Fruit fly (Drosophila melanogaster) whole organism, prepupa: ENCODE data around the gene ND-ASHI.

Experiments
- CG10669 ChIP-seq: fragments of 200-800 bp; sonication (Bioruptor generic); optimal IDR thresholded peaks from 3 replicates; lab custom pipeline; 2018; ENCODE audit warnings: missing biosample characterization, mild to moderate bottlenecking, missing genetic modification characterization, moderate library complexity
- CG11762 ChIP-seq: fragments of 200-800 bp; sonication (Bioruptor generic); optimal IDR thresholded peaks from 3 replicates; lab custom pipeline; 2016; ENCODE audit warnings: missing biosample characterization, missing genetic modification characterization; ENCODE audit not compliant: insufficient read depth
- CG15336 ChIP-seq: fragments of 200-800 bp; sonication (Bioruptor generic); IDR thresholded peaks from 2 replicates; pipeline ENCODE4 v1.3.6; 2022; ENCODE audit warnings: missing biosample characterization, missing genetic modification characterization
- CG1621 ChIP-seq: fragments of 200-800 bp; sonication (Bioruptor generic); optimal IDR thresholded peaks from 3 replicates; lab custom pipeline; 2018; ENCODE audit warnings: missing biosample characterization, mild to moderate bottlenecking, missing genetic modification characterization
- CG16779 ChIP-seq: fragments of 200-800 bp; sonication (Bioruptor generic); optimal IDR thresholded peaks from 3 replicates; lab custom pipeline; 2017; ENCODE audit warnings: missing biosample characterization, mild to moderate bottlenecking, missing genetic modification characterization
- CG3032 ChIP-seq: fragments of 200-800 bp; optimal IDR thresholded peaks from 2 replicates; lab custom pipeline; 2019; ENCODE audit warnings: missing biosample characterization, mild to moderate bottlenecking, missing genetic modification characterization, moderate library complexity
- CG31627 ChIP-seq: fragments of 200-800 bp; sonication (Bioruptor generic); optimal IDR thresholded peaks from 3 replicates; lab custom pipeline; 2016; ENCODE audit warnings: missing biosample characterization, missing genetic modification characterization
- CG32006 ChIP-seq: fragments of 200-800 bp; sonication (Bioruptor generic); optimal IDR thresholded peaks from 3 replicates; lab custom pipeline; 2017; ENCODE audit warnings: missing biosample characterization, mild to moderate bottlenecking, missing genetic modification characterization
- CG4318 ChIP-seq: fragments of 200-800 bp; sonication (Bioruptor generic); optimal IDR thresholded peaks from 3 replicates; lab custom pipeline; 2017; ENCODE audit warnings: missing biosample characterization, mild to moderate bottlenecking, missing genetic modification characterization
- CG6163 ChIP-seq: fragments of 200-800 bp; sonication (Bioruptor generic); IDR thresholded peaks from 3 replicates; pipeline ENCODE4 v1.3.6; 2022; ENCODE audit warnings: missing biosample characterization, missing genetic modification characterization
- CG6276 ChIP-seq: fragments of 200-800 bp; sonication (Bioruptor generic); optimal IDR thresholded peaks from 2 replicates; lab custom pipeline; 2017; ENCODE audit warnings: missing biosample characterization, mild to moderate bottlenecking, missing genetic modification characterization
- CG6808 ChIP-seq: fragments of 200-800 bp; sonication (Bioruptor generic); optimal IDR thresholded peaks from 3 replicates; lab custom pipeline; 2017; ENCODE audit warnings: missing biosample characterization, missing genetic modification characterization, mild to moderate bottlenecking, moderate library complexity, missing genetic modification reagents
- CG8119 ChIP-seq: fragments of 200-800 bp; sonication (Bioruptor generic); IDR thresholded peaks from 3 replicates; pipeline ENCODE4 v1.3.6; 2022; ENCODE audit warnings: missing biosample characterization, missing genetic modification characterization
- CG8319 ChIP-seq: fragments of 200-800 bp; sonication (Bioruptor generic); optimal IDR thresholded peaks from 3 replicates; lab custom pipeline; 2016; ENCODE audit warnings: missing biosample characterization, missing genetic modification characterization
- CG8632 ChIP-seq: fragments of 200-800 bp; sonication (Bioruptor generic); optimal IDR thresholded peaks from 3 replicates; lab custom pipeline; 2016; ENCODE audit warnings: missing biosample characterization, missing genetic modification characterization
- CG9139 ChIP-seq: fragments of 200-800 bp; sonication (Bioruptor generic); optimal IDR thresholded peaks from 3 replicates; lab custom pipeline; 2017; ENCODE audit warnings: missing biosample characterization, mild to moderate bottlenecking, missing genetic modification characterization
- Eip78C ChIP-seq: fragments of 200-800 bp; sonication (Bioruptor generic); peaks from one replicate; lab custom pipeline; 2016; ENCODE audit warnings: missing biosample characterization, missing genetic modification characterization
- Eip93F ChIP-seq: fragments of 200-800 bp; sonication (Bioruptor generic); optimal IDR thresholded peaks from 2 replicates; lab custom pipeline; 2016; ENCODE audit warnings: missing biosample characterization, mild to moderate bottlenecking, missing genetic modification characterization
- Ets96B ChIP-seq: fragments of 200-800 bp; optimal IDR thresholded peaks from 2 replicates; lab custom pipeline; 2019; ENCODE audit warnings: missing biosample characterization, mild to moderate bottlenecking, missing genetic modification characterization, moderate library complexity
- Hr38 ChIP-seq: sonication (Bioruptor generic); optimal IDR thresholded peaks from 2 replicates; lab custom pipeline; 2016; ENCODE audit warnings: missing biosample characterization, missing genetic modification characterization
- Hr39 ChIP-seq: fragments of 200-800 bp; sonication (Bioruptor generic); optimal IDR thresholded peaks from 2 replicates; lab custom pipeline; 2016; ENCODE audit warnings: missing biosample characterization, missing genetic modification characterization
- Lpt ChIP-seq: fragments of 200-800 bp; sonication (Bioruptor generic); optimal IDR thresholded peaks from 3 replicates; lab custom pipeline; 2016; ENCODE audit warnings: missing biosample characterization, missing genetic modification characterization
- OdsH ChIP-seq: fragments of 200-800 bp; sonication (Bioruptor generic); optimal IDR thresholded peaks from 3 replicates; lab custom pipeline; 2016; ENCODE audit warnings: missing biosample characterization, missing genetic modification characterization
- Smox ChIP-seq: fragments of 200-800 bp; sonication (Bioruptor generic); optimal IDR thresholded peaks from 3 replicates; lab custom pipeline; 2016; ENCODE audit warnings: missing biosample characterization, missing genetic modification characterization
- Sox102F ChIP-seq: fragments of 200-800 bp; sonication (Bioruptor generic); optimal IDR thresholded peaks from 2 replicates; lab custom pipeline; 2016; ENCODE audit warnings: missing biosample characterization, mild to moderate bottlenecking, missing genetic modification characterization
- Sox15 ChIP-seq: fragments of 200-800 bp; sonication (Bioruptor generic); optimal IDR thresholded peaks from 3 replicates; lab custom pipeline; 2016; ENCODE audit warnings: missing biosample characterization, missing genetic modification characterization
- achi ChIP-seq: fragments of 200-800 bp; sonication (Bioruptor generic); optimal IDR thresholded peaks from 3 replicates; lab custom pipeline; 2016; ENCODE audit warnings: missing biosample characterization, missing genetic modification characterization
- acj6 ChIP-seq: fragments of 200-800 bp; sonication (Bioruptor generic); optimal IDR thresholded peaks from 3 replicates; lab custom pipeline; 2016; ENCODE audit warnings: missing biosample characterization, missing genetic modification characterization
- eg ChIP-seq: fragments of 200-800 bp; sonication (Bioruptor generic); IDR thresholded peaks from 3 replicates; pipeline ENCODE4 v1.3.6; 2022; ENCODE audit warnings: missing biosample characterization, missing genetic modification characterization
- fd85E ChIP-seq: fragments of 200-800 bp; sonication (Bioruptor generic); optimal IDR thresholded peaks from 3 replicates; lab custom pipeline; 2016; ENCODE audit warnings: missing biosample characterization, missing genetic modification characterization
- fkh ChIP-seq: fragments of 200-800 bp; sonication (Bioruptor generic); optimal IDR thresholded peaks from 3 replicates; lab custom pipeline; 2017; ENCODE audit warnings: missing biosample characterization, mild to moderate bottlenecking, missing genetic modification characterization, moderate library complexity
- net ChIP-seq: fragments of 200-800 bp; sonication (Bioruptor generic); optimal IDR thresholded peaks from 3 replicates; lab custom pipeline; 2016; ENCODE audit warnings: missing biosample characterization, missing genetic modification characterization
- salr ChIP-seq, 2 experiments: fragments of 200-800 bp; sonication (Bioruptor generic); optimal IDR thresholded peaks; 3 replicates each; lab custom pipeline; 2016 to 2018; ENCODE audit warnings: missing biosample characterization in 2 of 2, missing genetic modification characterization in 2 of 2, mild to moderate bottlenecking in 1 of 2
- spab ChIP-seq: fragments of 200-800 bp; sonication (Bioruptor generic); optimal IDR thresholded peaks from 2 replicates; lab custom pipeline; 2017; ENCODE audit warnings: missing biosample characterization, mild to moderate bottlenecking, missing genetic modification characterization, missing genetic modification reagents
- ss ChIP-seq, 2 experiments: fragments of 200-800 bp; sonication (Bioruptor generic); optimal IDR thresholded peaks; 2 replicates in 1 of 2; 3 replicates in 1 of 2; lab custom pipeline; 2017 to 2018; ENCODE audit warnings: mild to moderate bottlenecking in 2 of 2, missing biosample characterization in 2 of 2, missing genetic modification characterization in 2 of 2, moderate library complexity in 1 of 2
- svp ChIP-seq: fragments of 200-800 bp; sonication (Bioruptor generic); peaks from one replicate; lab custom pipeline; 2016; ENCODE audit warnings: missing biosample characterization, missing genetic modification characterization
- topi ChIP-seq: fragments of 200-800 bp; sonication (Bioruptor generic); optimal IDR thresholded peaks from 3 replicates; lab custom pipeline; 2016; ENCODE audit warnings: missing biosample characterization, missing genetic modification characterization
- vri ChIP-seq: fragments of 200-800 bp; sonication (Bioruptor generic); optimal IDR thresholded peaks from 3 replicates; lab custom pipeline; 2016; ENCODE audit warnings: missing biosample characterization, mild to moderate bottlenecking, missing genetic modification characterization

The ND-ASHI gene

DNA sequence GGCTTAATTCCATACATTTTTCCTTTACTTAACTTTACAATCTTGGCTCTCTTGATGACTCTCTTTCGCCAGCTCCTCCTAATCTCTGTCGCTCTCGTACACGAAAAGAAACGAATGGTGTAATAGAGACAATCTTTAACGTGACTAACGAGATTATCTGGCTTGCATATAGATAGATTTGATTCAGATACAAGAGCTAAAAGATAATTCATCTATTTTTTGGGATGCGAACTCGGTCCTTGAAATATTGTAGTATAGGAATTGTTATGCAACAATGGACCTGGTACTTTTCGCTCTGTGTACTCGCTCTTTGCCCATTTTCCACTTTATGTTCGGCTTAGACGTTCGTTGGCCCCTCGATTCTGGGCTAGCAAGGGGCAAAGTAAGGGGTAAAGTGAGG is 32.4 kb upstream of the ND-ASHI start (continued):
- TF ChIP-seq topi (peak; percentile 65), Hr38 (GFP tag; lab: Kevin White, UChicago) (no peak), CG8632 (GFP tag; lab: Kevin White, UChicago) (peak; percentile 60), CG8119 (GFP tag; lab: Robert Waterston, UW) (peak; percentile 94), salr (GFP tag; optimal IDR thresholded peaks at IDR 0.05; lab: Kevin White, UChicago) (peak; percentile 55 to 88), svp (peak; percentile 71), acj6 (peak; percentile 79), CG4318 (GFP tag; lab: Kevin White, UChicago) (peak; percentile 92), Smox (peak; percentile 64), CG31627 (GFP tag; lab: Kevin White, UChicago) (peak; percentile 59), CG6163 (GFP tag; lab: Robert Waterston, UW) (peak; percentile 90), CG15336 (GFP tag; lab: Robert Waterston, UW) (peak; percentile 95), achi (GFP tag; lab: Kevin White, UChicago) (peak; percentile 81), OdsH (GFP tag; lab: Kevin White, UChicago) (peak; percentile 86), spab (peak; percentile 63)

DNA sequence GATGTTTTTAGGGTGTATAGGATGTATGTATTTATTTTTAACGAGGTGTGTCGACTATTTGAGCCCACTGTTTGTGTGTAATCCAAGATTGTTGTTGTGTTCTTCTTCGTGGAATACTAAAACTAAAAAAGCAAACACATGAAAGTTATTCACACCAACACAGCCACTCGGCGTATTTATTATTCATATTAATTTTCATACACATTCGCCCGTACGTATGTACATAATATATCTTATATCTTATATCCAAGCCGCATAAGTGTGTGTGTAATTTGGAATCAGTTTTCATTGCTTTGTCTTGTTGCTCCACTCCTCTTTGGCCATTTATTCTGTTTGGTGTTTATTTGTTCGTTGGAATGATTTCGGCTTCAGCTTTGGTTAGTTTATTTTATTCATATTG is 31.7 kb upstream of the ND-ASHI start:
- TF ChIP-seq Eip78C (GFP tag; lab: Kevin White, UChicago) (peak; percentile 43), fkh (GFP tag; lab: Kevin White, UChicago) (peak; percentile 51), CG15336 (GFP tag; lab: Robert Waterston, UW) (no peak)

DNA sequence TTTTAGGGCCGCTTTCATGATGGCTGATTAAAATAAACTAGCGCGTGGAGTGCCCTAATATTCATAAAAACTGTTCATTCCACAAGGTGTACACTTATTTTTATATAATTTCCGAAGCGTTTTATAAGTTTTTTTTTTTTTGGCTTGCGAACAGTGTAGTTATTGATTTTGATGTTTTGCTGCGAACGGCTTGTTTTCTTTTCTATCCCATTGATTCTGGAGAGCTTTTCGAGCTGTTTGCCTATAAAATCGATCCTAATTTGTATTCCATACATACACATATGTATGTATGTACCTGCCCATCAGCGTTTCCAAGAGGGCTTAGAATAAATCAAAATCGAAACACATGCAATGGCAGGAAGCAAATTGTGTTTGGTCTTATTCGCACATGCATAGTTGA is 31.3 kb upstream of the ND-ASHI start:
- TF ChIP-seq achi (GFP tag; lab: Kevin White, UChicago), result no peak
- no peak for TF ChIP-seq CG8319
- TF ChIP-seq CG11762 (GFP tag; lab: Kevin White, UChicago), result no peak
- TF ChIP-seq svp, result peak; percentile 10

DNA sequence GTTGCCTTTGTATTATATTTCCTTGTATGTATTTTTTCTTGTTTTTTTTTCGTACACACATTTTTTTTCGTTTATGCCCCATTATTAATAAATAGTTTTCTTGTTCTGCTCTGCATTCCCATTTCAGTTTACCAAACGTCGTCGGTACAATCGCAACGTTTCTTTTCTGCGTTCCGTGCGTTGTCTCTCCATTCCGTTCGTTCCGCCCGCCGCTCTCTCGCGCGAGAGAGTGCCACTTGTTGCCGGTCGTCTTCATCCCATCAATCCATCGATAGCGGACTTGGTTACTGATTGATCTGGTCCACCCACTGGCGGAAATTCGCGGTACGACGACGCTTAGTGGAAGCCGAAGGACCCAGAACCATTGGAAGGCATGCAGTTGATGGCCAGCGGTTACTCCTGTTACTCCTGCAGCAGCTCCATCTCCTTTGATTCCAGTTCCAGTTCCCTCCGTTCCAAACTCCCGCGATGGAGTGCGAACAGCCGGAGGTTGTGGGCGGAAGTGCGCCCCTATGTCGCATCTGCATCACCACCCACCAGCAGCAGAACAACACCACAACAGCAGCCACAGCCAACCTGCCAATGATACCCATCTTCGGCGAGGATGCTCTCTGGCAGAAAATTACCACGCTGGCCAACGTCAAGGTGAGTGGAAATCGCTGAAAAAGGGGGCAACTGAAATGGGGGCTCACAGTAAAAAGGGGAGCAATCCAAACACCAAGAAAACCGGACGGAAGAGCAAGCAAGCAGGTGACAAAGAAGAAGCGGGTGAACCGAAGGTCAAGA is 30.5 kb upstream of the ND-ASHI start:
- TF ChIP-seq Eip93F (GFP tag; lab: Kevin White, UChicago), result no peak
- no peak for TF ChIP-seq Smox
- TF ChIP-seq CG6808 (GFP tag; lab: Kevin White, UChicago), result peak; percentile 97
- TF ChIP-seq CG31627 (GFP tag; lab: Kevin White, UChicago), result no peak

DNA sequence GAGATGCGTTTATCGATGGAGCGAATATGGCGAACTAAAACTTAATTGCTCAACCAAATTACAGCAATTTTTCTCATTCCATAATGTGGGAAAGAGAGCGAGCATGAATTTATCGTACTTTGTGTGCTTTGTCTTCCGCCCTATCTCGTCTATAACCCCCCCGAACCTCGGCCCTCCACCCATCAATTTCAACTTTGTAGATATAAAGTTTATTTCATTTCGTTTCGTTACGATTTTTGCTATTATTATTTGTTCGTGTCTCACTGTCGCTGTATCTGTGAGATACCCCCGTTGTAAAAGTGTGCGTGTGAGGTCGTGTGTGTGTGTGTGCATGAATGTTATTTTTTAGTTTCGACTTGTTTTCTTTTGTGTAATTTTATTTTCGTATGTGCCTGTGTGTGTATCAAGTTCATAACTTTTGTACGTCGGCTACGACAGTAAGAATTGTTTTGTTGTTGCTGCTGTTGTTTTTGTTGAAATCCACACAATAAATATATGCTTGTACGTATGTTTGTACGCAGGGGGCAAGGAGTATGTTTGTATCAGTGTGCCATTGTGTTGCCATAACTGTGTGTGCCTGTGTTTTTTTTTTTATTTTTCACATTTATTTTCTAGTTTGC is 29.8 kb upstream of the ND-ASHI start:
- TF ChIP-seq CG32006, result peak; percentile 17
- TF ChIP-seq CG6808 (GFP tag; lab: Kevin White, UChicago), result no peak
- TF ChIP-seq fkh (GFP tag; lab: Kevin White, UChicago), result peak; percentile 81
- TF ChIP-seq Hr39, result no peak
- TF ChIP-seq CG6276, result peak; percentile 14
- TF ChIP-seq CG16779 (tag; lab: Kevin White, UChicago), result peak; percentile 30
- no peak for TF ChIP-seq Sox102F (GFP tag; lab: Kevin White, UChicago)
- peak; percentile 43 for TF ChIP-seq Eip78C (GFP tag; lab: Kevin White, UChicago)

DNA sequence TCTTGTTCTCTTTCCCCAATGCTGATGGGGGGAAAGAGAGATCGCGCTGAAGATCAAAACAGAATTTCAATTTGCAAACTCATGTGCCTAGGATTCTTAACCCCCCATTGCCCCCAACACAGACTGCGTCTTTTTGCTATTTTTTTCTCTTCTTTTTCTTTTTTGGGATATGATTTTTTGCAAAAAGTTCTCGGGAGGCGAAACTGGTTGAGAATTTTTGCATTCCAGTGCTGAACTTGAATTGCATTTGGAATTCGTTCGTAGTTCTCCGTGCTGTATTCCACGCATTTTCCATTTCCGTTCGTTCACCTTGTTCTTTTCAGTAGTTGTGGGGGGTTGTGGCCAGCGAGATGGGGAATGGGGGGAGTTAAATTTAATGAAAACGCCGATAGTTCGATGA is 29.2 kb upstream of the ND-ASHI start:
- peak; percentile 66 for TF ChIP-seq CG9139 (GFP tag; lab: Kevin White, UChicago)
- peak; percentile 50 for TF ChIP-seq CG16779 (tag; lab: Kevin White, UChicago)
- peak; percentile 46 for TF ChIP-seq CG10669
- TF ChIP-seq Sox102F (GFP tag; lab: Kevin White, UChicago), result no peak
- TF ChIP-seq CG6163 (GFP tag; lab: Robert Waterston, UW), result peak; percentile 63; the same call in 2 of the 3 replicates
- peak; percentile 68 to 85 for TF ChIP-seq ss (GFP tag; optimal IDR thresholded peaks at IDR 0.05; lab: Kevin White, UChicago)
- TF ChIP-seq Lpt (GFP tag; lab: Kevin White, UChicago), result peak; percentile 74
- peak; percentile 50 for TF ChIP-seq Ets96B (tag; lab: Kevin White, UChicago)
- TF ChIP-seq Sox15 (GFP tag; lab: Kevin White, UChicago), result no peak
- TF ChIP-seq CG15336 (GFP tag; lab: Robert Waterston, UW), result peak; percentile 62
- TF ChIP-seq fd85E, result no peak
- TF ChIP-seq achi (GFP tag; lab: Kevin White, UChicago), result peak; percentile 6
- TF ChIP-seq spab, result peak; percentile 65
- no peak for TF ChIP-seq vri (GFP tag; lab: Kevin White, UChicago)
- TF ChIP-seq eg (GFP tag; lab: Robert Waterston, UW), result peak; percentile 60; the same call in 2 of the 3 replicates
- TF ChIP-seq CG6276, result peak; percentile 45
- peak; percentile 34 for TF ChIP-seq CG3032 (tag; lab: Kevin White, UChicago)
- TF ChIP-seq CG1621 (tag; lab: Kevin White, UChicago), result peak; percentile 68
- TF ChIP-seq salr (GFP tag; optimal IDR thresholded peaks at IDR 0.05; lab: Kevin White, UChicago), result peak in 1 of 2 experiments; percentile 2
- no peak for TF ChIP-seq net (GFP tag; lab: Kevin White, UChicago)
- no peak for TF ChIP-seq CG31627 (GFP tag; lab: Kevin White, UChicago)
- TF ChIP-seq Eip78C (GFP tag; lab: Kevin White, UChicago), result peak; percentile 77
